Fruit fly (Drosophila melanogaster) whole organism, adult: ENCODE results near the gene sinu.
A peak's percentile ranks its signal among the peaks of the same experiment; 100 is the strongest.

Experiments used
- CG11617 ChIP-seq: fragments of 200-800 bp; sonication (Bioruptor generic); optimal IDR thresholded peaks from 2 replicates; lab custom pipeline; 2017; ENCODE audit warnings: mild to moderate bottlenecking, missing biosample characterization, missing genetic modification reagents, missing genetic modification characterization
- CG12768 ChIP-seq: fragments of 200-800 bp; sonication (Bioruptor generic); optimal IDR thresholded peaks from 2 replicates; lab custom pipeline; 2017; ENCODE audit warnings: missing biosample characterization, missing genetic modification characterization, mild to moderate bottlenecking, moderate library complexity, missing genetic modification reagents
- CG14711 ChIP-seq: fragments of 200-800 bp; sonication (Bioruptor generic); optimal IDR thresholded peaks from 2 replicates; lab custom pipeline; 2018; ENCODE audit warnings: missing biosample characterization, mild to moderate bottlenecking, missing genetic modification characterization, moderate library complexity
- CG1620 ChIP-seq: fragments of 200-800 bp; sonication (Bioruptor generic); optimal IDR thresholded peaks from 2 replicates; lab custom pipeline; 2016; ENCODE audit warnings: missing biosample characterization, missing genetic modification characterization
- CG33017 ChIP-seq: fragments of 200-800 bp; sonication (Bioruptor generic); optimal IDR thresholded peaks from 2 replicates; lab custom pipeline; 2018; ENCODE audit warnings: missing biosample characterization, mild to moderate bottlenecking, missing genetic modification characterization, moderate library complexity
- CG5204 ChIP-seq: fragments of 200-800 bp; sonication (Bioruptor generic); optimal IDR thresholded peaks from 2 replicates; lab custom pipeline; 2016; ENCODE audit warnings: missing biosample characterization, missing genetic modification characterization
- CG7045 ChIP-seq: fragments of 200-800 bp; sonication (Bioruptor generic); optimal IDR thresholded peaks from 2 replicates; lab custom pipeline; 2017; ENCODE audit warnings: missing biosample characterization, mild to moderate bottlenecking, missing genetic modification characterization
- CG7101 ChIP-seq: fragments of 200-800 bp; sonication (Bioruptor generic); optimal IDR thresholded peaks from 2 replicates; lab custom pipeline; 2018; ENCODE audit warnings: missing biosample characterization, mild to moderate bottlenecking, missing genetic modification characterization, moderate library complexity
- Clk ChIP-seq: fragments of 200-800 bp; sonication (Bioruptor generic); optimal IDR thresholded peaks from 2 replicates; lab custom pipeline; 2017; ENCODE audit warnings: missing biosample characterization, missing genetic modification characterization
- Crg-1 ChIP-seq: fragments of 200-800 bp; sonication (Bioruptor generic); optimal IDR thresholded peaks from 2 replicates; lab custom pipeline; 2016; ENCODE audit warnings: missing biosample characterization, missing genetic modification characterization
- Hr96 ChIP-seq: fragments of 200-800 bp; sonication (Bioruptor generic); optimal IDR thresholded peaks from 2 replicates; lab custom pipeline; 2016; ENCODE audit warnings: missing biosample characterization, missing genetic modification characterization
- Mnt ChIP-seq: fragments of 200-800 bp; sonication (Bioruptor generic); optimal IDR thresholded peaks from 2 replicates; lab custom pipeline; 2016; ENCODE audit warnings: missing biosample characterization, mild to moderate bottlenecking, missing genetic modification characterization
- bab1 ChIP-seq: fragments of 200-800 bp; sonication (Bioruptor generic); optimal IDR thresholded peaks from 3 replicates; lab custom pipeline; 2019; ENCODE audit warnings: missing biosample characterization, mild to moderate bottlenecking, missing genetic modification characterization, moderate library complexity
- cic ChIP-seq: fragments of 200-800 bp; sonication (Bioruptor generic); optimal IDR thresholded peaks from 2 replicates; lab custom pipeline; 2017; ENCODE audit warnings: missing biosample characterization, mild to moderate bottlenecking, missing genetic modification characterization, moderate library complexity
- cnc ChIP-seq, 2 experiments: fragments of >200 bp; optimal IDR thresholded peaks; 2 replicates each; lab custom pipeline; 2017
- kay ChIP-seq: fragments of 200-800 bp; sonication (Bioruptor generic); peaks from one replicate; lab custom pipeline; 2016; ENCODE audit warnings: missing biosample characterization, missing genetic modification characterization, borderline replicate concordance
- ovo ChIP-seq: fragments of 200-800 bp; sonication (Bioruptor generic); optimal IDR thresholded peaks from 2 replicates; lab custom pipeline; 2016; ENCODE audit warnings: missing biosample characterization, missing genetic modification characterization
- pad ChIP-seq: fragments of 200-800 bp; sonication (Bioruptor generic); optimal IDR thresholded peaks from 3 replicates; lab custom pipeline; 2017; ENCODE audit warnings: missing biosample characterization, missing genetic modification characterization, mild to moderate bottlenecking, moderate library complexity, missing genetic modification reagents
- tj ChIP-seq: fragments of 200-800 bp; sonication (Bioruptor generic); optimal IDR thresholded peaks from 3 replicates; lab custom pipeline; 2017; ENCODE audit warnings: missing biosample characterization, mild to moderate bottlenecking, missing genetic modification characterization, moderate library complexity
- toe ChIP-seq: fragments of 200-800 bp; sonication (Bioruptor generic); optimal IDR thresholded peaks from 2 replicates; lab custom pipeline; 2016; ENCODE audit warnings: missing biosample characterization, missing genetic modification characterization

sinu gene

dm6 chr3L:5575524-5575923, 14.1 kb upstream of the sinu start:
- TF ChIP-seq kay (GFP tag; lab: Kevin White, UChicago): peak; percentile 81
- no peak for TF ChIP-seq CG5204 (GFP tag; lab: Kevin White, UChicago)

- no peak for TF ChIP-seq CG33017 (tag; lab: Kevin White, UChicago)
- TF ChIP-seq kay (GFP tag; lab: Kevin White, UChicago): no peak
- no peak for TF ChIP-seq toe (GFP tag; lab: Kevin White, UChicago)
- no peak for TF ChIP-seq ovo
- TF ChIP-seq CG7101 (tag; lab: Kevin White, UChicago): no peak
- no peak for TF ChIP-seq CG11617
- no peak for TF ChIP-seq cnc (optimal IDR thresholded peaks at IDR 0.05; lab: Kevin White, UChicago)
- TF ChIP-seq CG14711: no peak
- TF ChIP-seq CG5204 (GFP tag; lab: Kevin White, UChicago): no peak
- TF ChIP-seq Mnt (GFP tag; lab: Kevin White, UChicago): no peak
- no peak for TF ChIP-seq cic (GFP tag; lab: Kevin White, UChicago)
- no peak for TF ChIP-seq CG7045 (GFP tag; lab: Kevin White, UChicago)
- TF ChIP-seq pad: no peak
- no peak for TF ChIP-seq Crg-1 (GFP tag; lab: Kevin White, UChicago)
Observed at dm6 chr3L:5571051-5571450, 9.7 kb upstream of the sinu start.

dm6 chr3L:5569724-5570123, 8.3 kb upstream of the sinu start:
- no peak for TF ChIP-seq CG12768 (GFP tag; lab: Kevin White, UChicago)
- no peak for TF ChIP-seq Crg-1 (GFP tag; lab: Kevin White, UChicago)
- TF ChIP-seq bab1 (GFP tag; lab: Kevin White, UChicago): peak; percentile 14
- TF ChIP-seq cic (GFP tag; lab: Kevin White, UChicago): no peak
- TF ChIP-seq CG7045 (GFP tag; lab: Kevin White, UChicago): no peak

dm6 chr3L:5568361-5568760, 7.0 kb upstream of the sinu start:
- TF ChIP-seq Crg-1 (GFP tag; lab: Kevin White, UChicago) (no peak), CG14711 (no peak), Clk (GFP tag; lab: Kevin White, UChicago) (no peak), Hr96 (GFP tag; lab: Kevin White, UChicago) (no peak), toe (GFP tag; lab: Kevin White, UChicago) (no peak), CG7101 (tag; lab: Kevin White, UChicago) (no peak), CG12768 (GFP tag; lab: Kevin White, UChicago) (no peak), CG11617 (no peak), CG1620 (no peak), pad (no peak), tj (GFP tag; lab: Kevin White, UChicago) (no peak), bab1 (GFP tag; lab: Kevin White, UChicago) (no peak), CG33017 (tag; lab: Kevin White, UChicago) (no peak), CG5204 (GFP tag; lab: Kevin White, UChicago) (no peak), cnc (optimal IDR thresholded peaks at IDR 0.05; lab: Kevin White, UChicago) (no peak)

- TF ChIP-seq pad (no peak), kay (GFP tag; lab: Kevin White, UChicago) (no peak)
Observed at dm6 chr3L:5565051-5565688, 3.8 kb upstream of the sinu start, which contains the start of gene bc10. Gene bc10 (plus strand): TSS chr3L:5565231.

- TF ChIP-seq bab1 (GFP tag; lab: Kevin White, UChicago) (peak; percentile 74), ovo (no peak), cic (GFP tag; lab: Kevin White, UChicago) (no peak), Crg-1 (GFP tag; lab: Kevin White, UChicago) (no peak), CG1620 (no peak), tj (GFP tag; lab: Kevin White, UChicago) (peak; percentile 8), Hr96 (GFP tag; lab: Kevin White, UChicago) (no peak), CG7045 (GFP tag; lab: Kevin White, UChicago) (no peak), Clk (GFP tag; lab: Kevin White, UChicago) (no peak), toe (GFP tag; lab: Kevin White, UChicago) (no peak), CG12768 (GFP tag; lab: Kevin White, UChicago) (no peak), CG11617 (no peak), CG14711 (no peak), CG5204 (GFP tag; lab: Kevin White, UChicago) (no peak), kay (GFP tag; lab: Kevin White, UChicago) (peak; percentile 25), Mnt (GFP tag; lab: Kevin White, UChicago) (no peak), cnc (optimal IDR thresholded peaks at IDR 0.05; lab: Kevin White, UChicago) (no peak)
Observed at dm6 chr3L:5563309-5564182, 2.1 kb upstream of the sinu start, which contains the start of the genes ScsbetaG and Sras. Gene ScsbetaG (minus strand): TSS chr3L:5563691. Gene Sras (plus strand): TSS chr3L:5563774.
